Fruit fly (Drosophila melanogaster) whole organism, embryonic: ENCODE results near the gene CAH16.

Source experiments
- Abd-B ChIP-seq: fragments of 200-800 bp; sonication (Bioruptor generic); optimal IDR thresholded peaks from 2 replicates; lab custom pipeline; 2018; ENCODE audit warnings: missing biosample characterization, mild to moderate bottlenecking, missing genetic modification characterization, moderate library complexity
- Antp ChIP-seq: fragments of 200-800 bp; sonication (Bioruptor generic); optimal IDR thresholded peaks from 3 replicates; lab custom pipeline; 2016; ENCODE audit warnings: missing biosample characterization, missing genetic modification characterization
- Atf6 ChIP-seq: fragments of 200-800 bp; sonication (Bioruptor generic); IDR thresholded peaks from 2 replicates; pipeline ENCODE4 v1.3.6; 2022; ENCODE audit warnings: missing biosample characterization, missing genetic modification characterization
- CG1024 ChIP-seq: fragments of 200-800 bp; sonication (Bioruptor generic); IDR thresholded peaks from 2 replicates; pipeline ENCODE4 v1.3.6; 2022; ENCODE audit warnings: missing biosample characterization, missing genetic modification characterization
- CG11247 ChIP-seq: fragments of 200-800 bp; sonication (Bioruptor generic); IDR thresholded peaks from 2 replicates; pipeline ENCODE4 v1.3.6; 2022; ENCODE audit warnings: missing biosample characterization, missing genetic modification characterization
- CG11695 ChIP-seq: fragments of 200-800 bp; sonication (Bioruptor generic); IDR thresholded peaks from 3 replicates; pipeline ENCODE4 v1.3.6; 2022; ENCODE audit warnings: missing biosample characterization, missing genetic modification characterization
- CG12236 ChIP-seq: fragments of 200-800 bp; sonication (Bioruptor generic); optimal IDR thresholded peaks from 2 replicates; lab custom pipeline; 2016; ENCODE audit warnings: missing biosample characterization, missing genetic modification characterization
- CG12659 ChIP-seq: fragments of 200-800 bp; sonication (Bioruptor generic); optimal IDR thresholded peaks from 3 replicates; lab custom pipeline; 2017; ENCODE audit warnings: mild to moderate bottlenecking, missing biosample characterization, missing genetic modification reagents, missing genetic modification characterization
- CG15601 ChIP-seq: fragments of 200-800 bp; sonication (Bioruptor generic); optimal IDR thresholded peaks from 3 replicates; lab custom pipeline; 2019; ENCODE audit warnings: missing biosample characterization, mild to moderate bottlenecking, missing genetic modification characterization, moderate library complexity
- CG15696 ChIP-seq: fragments of 200-800 bp; sonication (Bioruptor generic); optimal IDR thresholded peaks from 2 replicates; lab custom pipeline; 2019; ENCODE audit warnings: missing biosample characterization, mild to moderate bottlenecking, missing genetic modification characterization, moderate library complexity
- CG16813 ChIP-seq: fragments of 200-800 bp; sonication (Bioruptor generic); IDR thresholded peaks from 3 replicates; pipeline ENCODE4 v1.3.6; 2022; ENCODE audit warnings: missing biosample characterization, missing genetic modification characterization; ENCODE audit not compliant: partially characterized antibody
- CG18262 ChIP-seq: fragments of 200-800 bp; optimal IDR thresholded peaks from 3 replicates; lab custom pipeline; 2019; ENCODE audit warnings: missing biosample characterization, mild to moderate bottlenecking, missing genetic modification characterization, moderate library complexity
- CG18599 ChIP-seq: fragments of 200-800 bp; sonication (Bioruptor generic); optimal IDR thresholded peaks from 3 replicates; lab custom pipeline; 2017; ENCODE audit warnings: missing biosample characterization, missing genetic modification characterization, mild to moderate bottlenecking, moderate library complexity, missing genetic modification reagents
- CG34224 ChIP-seq: fragments of 200-800 bp; sonication (Bioruptor generic); IDR thresholded peaks from 3 replicates; pipeline ENCODE4 v1.3.6; 2022; ENCODE audit warnings: missing biosample characterization, missing genetic modification characterization; ENCODE audit not compliant: partially characterized antibody
- CG3838 ChIP-seq: fragments of 200-800 bp; sonication (Bioruptor generic); optimal IDR thresholded peaks from 3 replicates; lab custom pipeline; 2016; ENCODE audit warnings: missing biosample characterization, missing genetic modification characterization
- CG4404 ChIP-seq: fragments of 200-800 bp; sonication (Bioruptor generic); IDR thresholded peaks from 2 replicates; pipeline ENCODE4 v1.3.6; 2022; ENCODE audit warnings: missing biosample characterization, missing genetic modification characterization
- CG4617 ChIP-seq: fragments of 200-800 bp; sonication (Bioruptor generic); optimal IDR thresholded peaks from 3 replicates; lab custom pipeline; 2016; ENCODE audit warnings: missing biosample characterization, missing genetic modification characterization, borderline replicate concordance
- CG6254 ChIP-seq: fragments of 200-800 bp; sonication (Bioruptor generic); optimal IDR thresholded peaks from 3 replicates; lab custom pipeline; 2017; ENCODE audit warnings: mild to moderate bottlenecking, missing biosample characterization, missing genetic modification reagents, missing genetic modification characterization
- CG6683 ChIP-seq: fragments of 200-800 bp; sonication (Bioruptor generic); optimal IDR thresholded peaks from 2 replicates; lab custom pipeline; 2017; ENCODE audit warnings: missing biosample characterization, mild to moderate bottlenecking, missing genetic modification characterization, missing genetic modification reagents
- CG7928 ChIP-seq: fragments of 200-800 bp; sonication (Bioruptor generic); optimal IDR thresholded peaks from 2 replicates; lab custom pipeline; 2017; ENCODE audit warnings: missing biosample characterization, mild to moderate bottlenecking, missing genetic modification characterization
- CoRest ChIP-seq: fragments of 200-800 bp; sonication (Bioruptor generic); optimal IDR thresholded peaks from 3 replicates; lab custom pipeline; 2018; ENCODE audit warnings: missing biosample characterization, mild to moderate bottlenecking, missing genetic modification characterization, moderate library complexity
- Doc3 ChIP-seq: fragments of 200-800 bp; sonication (Bioruptor generic); IDR thresholded peaks from 3 replicates; pipeline ENCODE4 v1.3.6; 2022; ENCODE audit warnings: missing biosample characterization, missing genetic modification characterization; ENCODE audit not compliant: partially characterized antibody
- GATAe ChIP-seq: fragments of 200-800 bp; sonication (Bioruptor generic); conservative IDR thresholded peaks from 2 replicates; pipeline ENCODE4 v1.3.6; 2022; ENCODE audit warnings: missing biosample characterization, missing genetic modification characterization
- HmgZ ChIP-seq: fragments of 200-800 bp; sonication (Bioruptor generic); optimal IDR thresholded peaks from 2 replicates; lab custom pipeline; 2018; ENCODE audit warnings: missing biosample characterization, mild to moderate bottlenecking, missing genetic modification characterization
- Hr78 ChIP-seq, 2 experiments: fragments of 200-800 bp in 1 of 2; fragments of >200 bp in 1 of 2; sonication (Bioruptor generic) in 1 of 2; optimal IDR thresholded peaks; 2 replicates each; lab custom pipeline; 2017 to 2019; ENCODE audit warnings: missing biosample characterization in 2 of 2, missing genetic modification characterization in 2 of 2, mild to moderate bottlenecking in 1 of 2, moderate library complexity in 1 of 2
- Lhr ChIP-seq: fragments of 200-800 bp; sonication (Bioruptor generic); optimal IDR thresholded peaks from 3 replicates; lab custom pipeline; 2017; ENCODE audit warnings: mild to moderate bottlenecking, missing biosample characterization, missing genetic modification reagents, missing genetic modification characterization
- NK7.1 ChIP-seq: fragments of 200-800 bp; sonication (Bioruptor generic); optimal IDR thresholded peaks from 3 replicates; lab custom pipeline; 2016; ENCODE audit warnings: missing biosample characterization, missing genetic modification characterization
- Opbp ChIP-seq: fragments of 200-800 bp; sonication (Bioruptor generic); IDR thresholded peaks from 3 replicates; pipeline ENCODE4 v1.3.6; 2022; ENCODE audit warnings: missing biosample characterization, missing genetic modification characterization; ENCODE audit not compliant: partially characterized antibody
- Sry-β ChIP-seq: fragments of 200-800 bp; sonication (Bioruptor generic); optimal IDR thresholded peaks from 2 replicates; lab custom pipeline; 2018; ENCODE audit warnings: missing biosample characterization, mild to moderate bottlenecking, missing genetic modification characterization, moderate library complexity
- al ChIP-seq: fragments of 200-800 bp; sonication (Bioruptor generic); IDR thresholded peaks from 2 replicates; pipeline ENCODE4 v1.3.6; 2022; ENCODE audit warnings: missing biosample characterization, missing genetic modification characterization
- ap ChIP-seq: fragments of 200-800 bp; sonication (Bioruptor generic); IDR thresholded peaks from 2 replicates; pipeline ENCODE4 v1.3.6; 2022; ENCODE audit warnings: missing biosample characterization, missing genetic modification characterization
- cas ChIP-seq: fragments of 200-800 bp; sonication (Bioruptor generic); IDR thresholded peaks from 2 replicates; pipeline ENCODE4 v1.3.6; 2022; ENCODE audit warnings: missing biosample characterization, missing genetic modification characterization
- ci ChIP-seq: fragments of 200-800 bp; sonication (Bioruptor generic); IDR thresholded peaks from 3 replicates; pipeline ENCODE4 v1.3.6; 2022; ENCODE audit warnings: missing biosample characterization, missing genetic modification characterization
- croc ChIP-seq: fragments of 200-800 bp; sonication (Bioruptor generic); conservative IDR thresholded peaks from 3 replicates; pipeline ENCODE4 v1.3.6; 2022; ENCODE audit warnings: missing biosample characterization, missing genetic modification characterization
- dpn ChIP-seq, 2 experiments: fragments of 200-800 bp; sonication (Bioruptor generic); optimal IDR thresholded peaks; 3 replicates each; lab custom pipeline; 2016; ENCODE audit warnings: missing biosample characterization in 2 of 2, missing genetic modification characterization in 2 of 2
- eve ChIP-seq, 2 experiments: fragments of >200 bp; optimal IDR thresholded peaks; 2 replicates each; lab custom pipeline; 2017; ENCODE audit warnings: missing biosample characterization in 2 of 2, missing genetic modification characterization in 2 of 2
- fd3F ChIP-seq: fragments of 200-800 bp; sonication (Bioruptor generic); optimal IDR thresholded peaks from 2 replicates; lab custom pipeline; 2018; ENCODE audit warnings: missing biosample characterization, mild to moderate bottlenecking, missing genetic modification characterization, moderate library complexity
- ftz-f1 ChIP-seq: fragments of 200-800 bp; sonication (Bioruptor generic); optimal IDR thresholded peaks from 2 replicates; lab custom pipeline; 2016; ENCODE audit warnings: missing biosample characterization, missing genetic modification characterization
- hb ChIP-seq: fragments of 200-800 bp; sonication (Bioruptor generic); IDR thresholded peaks from 3 replicates; pipeline ENCODE4 v1.3.6; 2022; ENCODE audit warnings: missing biosample characterization, missing genetic modification characterization; ENCODE audit not compliant: partially characterized antibody
- jumu ChIP-seq: fragments of 200-800 bp; sonication (Bioruptor generic); optimal IDR thresholded peaks from 3 replicates; lab custom pipeline; 2016; ENCODE audit warnings: missing biosample characterization, missing genetic modification characterization
- lov ChIP-seq, 2 experiments: fragments of 200-800 bp in 1 of 2; fragments of >200 bp in 1 of 2; sonication (Bioruptor generic) in 1 of 2; IDR thresholded peaks in 1 of 2; optimal IDR thresholded peaks in 1 of 2; 2 replicates in 1 of 2; 3 replicates in 1 of 2; pipeline versions ENCODE4 v1.3.6 to Lab custom; 2017 to 2022; ENCODE audit warnings: missing biosample characterization in 1 of 2, missing genetic modification characterization in 1 of 2
- maf-S ChIP-seq: fragments of 200-800 bp; sonication (Bioruptor generic); optimal IDR thresholded peaks from 2 replicates; lab custom pipeline; 2016; ENCODE audit warnings: missing biosample characterization, missing genetic modification characterization
- nau ChIP-seq: fragments of 200-800 bp; sonication (Bioruptor generic); optimal IDR thresholded peaks from 3 replicates; lab custom pipeline; 2017; ENCODE audit warnings: missing biosample characterization, mild to moderate bottlenecking, missing genetic modification characterization, missing genetic modification reagents
- pfk ChIP-seq: fragments of 200-800 bp; sonication (Bioruptor generic); optimal IDR thresholded peaks from 2 replicates; lab custom pipeline; 2018; ENCODE audit warnings: missing biosample characterization, mild to moderate bottlenecking, missing genetic modification characterization, moderate library complexity
- pros ChIP-seq: fragments of 200-800 bp; sonication (Bioruptor generic); optimal IDR thresholded peaks from 3 replicates; lab custom pipeline; 2019; ENCODE audit warnings: missing biosample characterization, mild to moderate bottlenecking, missing genetic modification characterization, moderate library complexity
- sc ChIP-seq, 3 experiments: fragments of >200 bp in 2 of 3; fragments of 200-800 bp in 1 of 3; sonication (Bioruptor generic) in 1 of 3; optimal IDR thresholded peaks; 2 replicates in 2 of 3; 3 replicates in 1 of 3; lab custom pipeline; 2017; ENCODE audit warnings: mild to moderate bottlenecking in 1 of 3, missing biosample characterization in 1 of 3, missing genetic modification characterization in 1 of 3, missing genetic modification reagents in 1 of 3
- stwl ChIP-seq: fragments of 200-800 bp; sonication (Bioruptor generic); optimal IDR thresholded peaks from 3 replicates; lab custom pipeline; 2018; ENCODE audit warnings: missing biosample characterization, mild to moderate bottlenecking, missing genetic modification characterization, moderate library complexity
- tin ChIP-seq: fragments of 200-800 bp; sonication (Bioruptor generic); optimal IDR thresholded peaks from 3 replicates; lab custom pipeline; 2016; ENCODE audit warnings: missing biosample characterization, missing genetic modification characterization
- unc-4 ChIP-seq: fragments of 200-800 bp; sonication (Bioruptor generic); IDR thresholded peaks from 2 replicates; pipeline ENCODE4 v1.3.6; 2022; ENCODE audit warnings: missing biosample characterization, missing genetic modification characterization; ENCODE audit not compliant: partially characterized antibody

CAH16 gene

DNA sequence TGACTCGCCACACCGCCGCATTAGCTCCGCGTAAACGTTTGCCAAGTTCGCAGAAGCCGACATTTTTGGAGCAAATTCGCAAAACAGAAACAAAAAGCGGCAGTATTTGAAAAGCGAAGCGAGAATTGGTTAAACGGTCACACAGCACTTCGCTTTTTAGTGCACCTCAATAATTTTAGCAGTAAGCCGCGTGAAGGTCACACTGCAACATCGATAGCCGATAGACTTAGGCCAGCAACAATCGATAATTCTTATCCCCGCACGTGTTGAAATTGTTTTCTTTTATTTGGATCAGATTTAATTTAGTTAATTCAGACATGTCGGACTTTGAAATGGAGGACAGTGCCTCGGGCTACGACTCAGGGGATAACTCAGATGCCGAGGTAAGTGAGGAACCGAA is 46.8 kb upstream of the CAH16 start, which contains the start of the genes Zwilch and CG1542 (continued):
- TF ChIP-seq CG15696 (tag; lab: Kevin White, UChicago) = no peak
- TF ChIP-seq eve (GFP tag; optimal IDR thresholded peaks at IDR 0.05; lab: Kevin White, UChicago) = no peak
- no peak for TF ChIP-seq CG11247
- TF ChIP-seq Opbp = peak; percentile 81
- TF ChIP-seq CG34224 (GFP tag; lab: Robert Waterston, UW) = peak; percentile 74
- TF ChIP-seq ftz-f1 (GFP tag; lab: Kevin White, UChicago) = peak; percentile 6
- TF ChIP-seq CG18262 (tag; lab: Kevin White, UChicago) = no peak
- no peak for TF ChIP-seq tin
- no peak for TF ChIP-seq GATAe (GFP tag; lab: Robert Waterston, UW)
- TF ChIP-seq CG7928 (GFP tag; lab: Kevin White, UChicago) = no peak
- TF ChIP-seq CG18599 (GFP tag; lab: Kevin White, UChicago) = no peak
- peak; percentile 45 for TF ChIP-seq Abd-B (GFP tag; lab: Kevin White, UChicago)
- TF ChIP-seq nau (GFP tag; lab: Kevin White, UChicago) = no peak
- peak; percentile 92 for TF ChIP-seq stwl (tag; lab: Kevin White, UChicago)
- peak; percentile 80 for TF ChIP-seq CG3838 (GFP tag; lab: Kevin White, UChicago)
- peak; percentile 25 for TF ChIP-seq CoRest (tag; lab: Kevin White, UChicago)
- no peak for TF ChIP-seq CG15601 (tag; lab: Kevin White, UChicago)
- TF ChIP-seq croc (GFP tag; lab: Robert Waterston, UW) = no peak
- no peak for TF ChIP-seq pros (GFP tag; lab: Kevin White, UChicago)
- TF ChIP-seq jumu = no peak
- no peak for TF ChIP-seq CG11695
- no peak for TF ChIP-seq fd3F (GFP tag; lab: Kevin White, UChicago)
- TF ChIP-seq CG6254 (GFP tag; lab: Kevin White, UChicago) = peak; percentile 94
- TF ChIP-seq Hr78 (GFP tag; optimal IDR thresholded peaks at IDR 0.05; lab: Kevin White, UChicago) = no peak
- TF ChIP-seq NK7.1 (GFP tag; lab: Kevin White, UChicago) = no peak
- TF ChIP-seq CG4617 = peak; percentile 65
- peak; percentile 62 for TF ChIP-seq CG12659
- TF ChIP-seq CG16813 (GFP tag; lab: Robert Waterston, UW) = peak; percentile 78
- TF ChIP-seq maf-S (GFP tag; lab: Kevin White, UChicago) = no peak
- TF ChIP-seq CG4404 (GFP tag; lab: Robert Waterston, UW) = no peak
- TF ChIP-seq Lhr = no peak
- TF ChIP-seq sc (optimal IDR thresholded peaks at IDR 0.05; lab: Kevin White, UChicago) = no peak
- no peak for TF ChIP-seq sc (GFP tag; optimal IDR thresholded peaks at IDR 0.05; lab: Kevin White, UChicago)
- TF ChIP-seq CG12236 (GFP tag; lab: Kevin White, UChicago) = no peak
- TF ChIP-seq al = no peak
- TF ChIP-seq Sry-β (GFP tag; lab: Kevin White, UChicago) = no peak
- TF ChIP-seq dpn (GFP tag; optimal IDR thresholded peaks at IDR 0.05; lab: Kevin White, UChicago) = no peak
- no peak for TF ChIP-seq CG1024 (GFP tag; lab: Robert Waterston, UW)
- no peak for TF ChIP-seq CG6683 (GFP tag; lab: Kevin White, UChicago)
- 0 out of 3 replicates have a peak, but pooled peaks have one; percentile 58 for TF ChIP-seq ci
- no peak for TF ChIP-seq ap (GFP tag; lab: Robert Waterston, UW)
- TF ChIP-seq Atf6 (GFP tag; lab: Robert Waterston, UW) = no peak
- TF ChIP-seq pfk (GFP tag; lab: Kevin White, UChicago) = no peak
- TF ChIP-seq Antp = no peak
- peak; percentile 66 for TF ChIP-seq HmgZ (tag; lab: Kevin White, UChicago)
- TF ChIP-seq lov (optimal IDR thresholded peaks at IDR 0.05; lab: Kevin White, UChicago) = no peak
- no peak for TF ChIP-seq lov (GFP tag; IDR thresholded peaks at IDR 0.05; lab: Robert Waterston, UW)
- peak; percentile 75; the same call in 2 of the 3 replicates for TF ChIP-seq hb (GFP tag; lab: Robert Waterston, UW)
- TF ChIP-seq cas (GFP tag; lab: Robert Waterston, UW) = no peak
- TF ChIP-seq Doc3 (GFP tag; lab: Robert Waterston, UW) = peak; percentile 43
- peak; percentile 80 for TF ChIP-seq unc-4 (GFP tag; lab: Robert Waterston, UW)
